Fruit fly (Drosophila melanogaster) ovary, adult (tissue): ENCODE data around the gene CG11357.
A peak's percentile ranks its signal among the peaks of the same experiment; 100 is the strongest.

ENCODE experiments used
- CG17801 ChIP-seq: fragments of 200-800 bp; optimal IDR thresholded peaks from 2 replicates; lab custom pipeline; 2019; ENCODE audit warnings: missing biosample characterization, mild to moderate bottlenecking, missing genetic modification characterization, moderate library complexity; ENCODE audit not compliant: partially characterized antibody

The CG11357 gene

dm6 chr3L:4533941-4534340 is 7.9 kb upstream of the CG11357 start:
- TF ChIP-seq CG17801 (GFP tag; lab: Kevin White, UChicago): peak; percentile 24

dm6 chr3L:4534481-4534880 is 7.4 kb upstream of the CG11357 start:
- no peak for TF ChIP-seq CG17801 (GFP tag; lab: Kevin White, UChicago)

- TF ChIP-seq CG17801 (GFP tag; lab: Kevin White, UChicago): no peak
These were observed 781 bp upstream of the CG11357 start, which contains the start of gene CG32243 for dm6 chr3L:4541070-4541469. Gene CG32243 (minus strand): TSS chr3L:4541244.

dm6 chr3L:4542530-4542929 is 679 bp downstream of the CG11357 start:
- TF ChIP-seq CG17801 (GFP tag; lab: Kevin White, UChicago): no peak

- no peak for TF ChIP-seq CG17801 (GFP tag; lab: Kevin White, UChicago)
These were observed 1.4 kb downstream of the CG11357 start for dm6 chr3L:4543034-4543806.

dm6 chr3L:4543807-4544197 is 2.0 kb downstream of the CG11357 start:
- no peak for TF ChIP-seq CG17801 (GFP tag; lab: Kevin White, UChicago)

dm6 chr3L:4544633-4545032 is 2.8 kb downstream of the CG11357 start:
- no peak for TF ChIP-seq CG17801 (GFP tag; lab: Kevin White, UChicago)

dm6 chr3L:4545138-4545537 is 3.3 kb downstream of the CG11357 start:
- no peak for TF ChIP-seq CG17801 (GFP tag; lab: Kevin White, UChicago)

dm6 chr3L:4545731-4546130 is 3.9 kb downstream of the CG11357 start:
- TF ChIP-seq CG17801 (GFP tag; lab: Kevin White, UChicago): no peak

- TF ChIP-seq CG17801 (GFP tag; lab: Kevin White, UChicago): no peak
These were observed 4.8 kb downstream of the CG11357 start for dm6 chr3L:4546650-4547049.

dm6 chr3L:4548380-4548779 is 6.5 kb downstream of the CG11357 start:
- TF ChIP-seq CG17801 (GFP tag; lab: Kevin White, UChicago): no peak

- no peak for TF ChIP-seq CG17801 (GFP tag; lab: Kevin White, UChicago)
These were observed 7.5 kb downstream of the CG11357 start for dm6 chr3L:4549341-4549740.

- no peak for TF ChIP-seq CG17801 (GFP tag; lab: Kevin White, UChicago)
These were observed 8.4 kb downstream of the CG11357 start for dm6 chr3L:4550153-4550802.

dm6 chr3L:4551810-4552209 is 10.0 kb downstream of the CG11357 start:
- TF ChIP-seq CG17801 (GFP tag; lab: Kevin White, UChicago): no peak

- TF ChIP-seq CG17801 (GFP tag; lab: Kevin White, UChicago): no peak
These were observed 11.5 kb downstream of the CG11357 start for dm6 chr3L:4553395-4553794.

dm6 chr3L:4554216-4554615 is 12.4 kb downstream of the CG11357 start:
- no peak for TF ChIP-seq CG17801 (GFP tag; lab: Kevin White, UChicago)
